Worm (Caenorhabditis elegans) whole organism, mixed stage, embryonic: ENCODE data around the gene gon-14.

Source experiments
- M03D4.4 ChIP-seq: sonication (generic microtip); optimal IDR thresholded peaks from 2 replicates; lab custom pipeline; 2017; ENCODE audit warnings: mild to moderate bottlenecking, missing genetic modification characterization, missing compliant biosample characterization
- bed-3 ChIP-seq: fragments of 200-800 bp; sonication (Bioruptor generic); optimal IDR thresholded peaks from 3 replicates; lab custom pipeline; 2018; ENCODE audit warnings: mild to moderate bottlenecking, missing genetic modification characterization, moderate library complexity, missing compliant biosample characterization
- blmp-1 ChIP-seq: fragments of 150-350 bp; optimal IDR thresholded peaks from 2 replicates; lab custom pipeline; 2014; ENCODE audit warnings: missing biosample characterization, missing genetic modification characterization
- ceh-39 ChIP-seq: fragments of 150-350 bp; optimal IDR thresholded peaks from 2 replicates; lab custom pipeline; 2014; ENCODE audit warnings: missing biosample characterization, missing genetic modification characterization
- ceh-83 ChIP-seq: fragments of 200-800 bp; sonication (Bioruptor generic); optimal IDR thresholded peaks from 2 replicates; lab custom pipeline; 2018; ENCODE audit warnings: mild to moderate bottlenecking, missing genetic modification characterization, missing compliant biosample characterization
- cnd-1 ChIP-seq: fragments of 200-800 bp; sonication (Bioruptor generic); optimal IDR thresholded peaks from 2 replicates; lab custom pipeline; 2018; ENCODE audit warnings: mild to moderate bottlenecking, missing genetic modification characterization, missing compliant biosample characterization
- drap-1 ChIP-seq: fragments of 200-800 bp; sonication (Bioruptor generic); optimal IDR thresholded peaks from 3 replicates; lab custom pipeline; 2018; ENCODE audit warnings: mild to moderate bottlenecking, missing genetic modification characterization, missing compliant biosample characterization
- elt-1 ChIP-seq: sonication (generic microtip); optimal IDR thresholded peaks from 2 replicates; lab custom pipeline; 2017; ENCODE audit warnings: missing genetic modification characterization, mild to moderate bottlenecking, missing compliant biosample characterization, antibody characterized with exemption, moderate library complexity, borderline replicate concordance; ENCODE audit not compliant: insufficient read depth
- elt-3 ChIP-seq: fragments of 150-350 bp; optimal IDR thresholded peaks from 2 replicates; lab custom pipeline; 2014; ENCODE audit warnings: missing biosample characterization, missing genetic modification characterization
- flh-1 ChIP-seq: fragments of 200-800 bp; sonication (Bioruptor generic); optimal IDR thresholded peaks from 2 replicates; lab custom pipeline; 2018; ENCODE audit warnings: mild to moderate bottlenecking, missing genetic modification characterization, moderate library complexity, missing compliant biosample characterization
- ham-2 ChIP-seq: fragments of 200-800 bp; sonication (Bioruptor generic); optimal IDR thresholded peaks from 2 replicates; lab custom pipeline; 2018; ENCODE audit warnings: mild to moderate bottlenecking, missing genetic modification characterization, missing compliant biosample characterization
- hlh-1 ChIP-seq: fragments of 150-350 bp; optimal IDR thresholded peaks from 2 replicates; lab custom pipeline; 2014; ENCODE audit warnings: missing biosample characterization, missing genetic modification reagents, missing genetic modification characterization
- lin-13 ChIP-seq: fragments of 150-350 bp; optimal IDR thresholded peaks from 2 replicates; lab custom pipeline; 2014; ENCODE audit warnings: missing biosample characterization, missing genetic modification characterization
- lin-32 ChIP-seq: fragments of 200-800 bp; sonication (Bioruptor generic); optimal IDR thresholded peaks from 2 replicates; lab custom pipeline; 2018; ENCODE audit warnings: mild to moderate bottlenecking, missing genetic modification characterization, missing compliant biosample characterization
- lsy-2 ChIP-seq: fragments of 150-350 bp; optimal IDR thresholded peaks from 2 replicates; lab custom pipeline; 2014; ENCODE audit warnings: missing biosample characterization, missing genetic modification characterization
- mab-5 ChIP-seq: fragments of 150-350 bp; optimal IDR thresholded peaks from 2 replicates; lab custom pipeline; 2014; ENCODE audit warnings: missing biosample characterization, missing genetic modification characterization
- mep-1 ChIP-seq: fragments of 150-350 bp; optimal IDR thresholded peaks from 2 replicates; lab custom pipeline; 2017; ENCODE audit warnings: missing biosample characterization, missing genetic modification reagents, missing genetic modification characterization, inconsistent platforms
- mls-2 ChIP-seq: sonication (generic microtip); optimal IDR thresholded peaks from 2 replicates; lab custom pipeline; 2016; ENCODE audit warnings: mild to moderate bottlenecking, missing genetic modification characterization, moderate library complexity, missing compliant biosample characterization
- nhr-12 ChIP-seq: fragments of 150-350 bp; optimal IDR thresholded peaks from 2 replicates; lab custom pipeline; 2014; ENCODE audit warnings: missing biosample characterization, missing genetic modification characterization
- nhr-237 ChIP-seq: fragments of 150-350 bp; optimal IDR thresholded peaks from 2 replicates; lab custom pipeline; 2014; ENCODE audit warnings: missing biosample characterization, missing genetic modification characterization
- nhr-28 ChIP-seq: fragments of 150-350 bp; optimal IDR thresholded peaks from 2 replicates; lab custom pipeline; 2014; ENCODE audit warnings: missing biosample characterization, missing genetic modification characterization
- nhr-76 ChIP-seq: sonication (generic microtip); optimal IDR thresholded peaks from 2 replicates; lab custom pipeline; 2017; ENCODE audit warnings: missing biosample characterization, missing genetic modification characterization
- pha-4 ChIP-seq: fragments of 150-350 bp; optimal IDR thresholded peaks from 2 replicates; lab custom pipeline; 2018; ENCODE audit warnings: missing biosample characterization, missing genetic modification reagents, missing genetic modification characterization
- sem-2 ChIP-seq: fragments of 200-800 bp; sonication (Bioruptor generic); optimal IDR thresholded peaks from 2 replicates; lab custom pipeline; 2018; ENCODE audit warnings: mild to moderate bottlenecking, missing genetic modification characterization, missing compliant biosample characterization
- sptf-1 ChIP-seq: sonication (generic microtip); optimal IDR thresholded peaks from 2 replicates; lab custom pipeline; 2017; ENCODE audit warnings: mild to moderate bottlenecking, missing genetic modification characterization, moderate library complexity, missing compliant biosample characterization
- tbx-8 ChIP-seq: fragments of 200-800 bp; sonication (Bioruptor generic); optimal IDR thresholded peaks from 2 replicates; lab custom pipeline; 2018; ENCODE audit warnings: mild to moderate bottlenecking, missing genetic modification characterization, moderate library complexity, missing compliant biosample characterization
- unc-120 ChIP-seq: sonication (generic microtip); optimal IDR thresholded peaks from 2 replicates; lab custom pipeline; 2017; ENCODE audit warnings: missing genetic modification characterization, missing compliant biosample characterization; ENCODE audit not compliant: poor library complexity, severe bottlenecking
- unc-39 ChIP-seq: fragments of 150-350 bp; optimal IDR thresholded peaks from 2 replicates; lab custom pipeline; 2014; ENCODE audit warnings: missing biosample characterization, missing genetic modification characterization
- unc-62 ChIP-seq: fragments of 150-350 bp; optimal IDR thresholded peaks from 2 replicates; lab custom pipeline; 2014; ENCODE audit warnings: missing biosample characterization, missing genetic modification reagents, missing genetic modification characterization
- zip-8 ChIP-seq: fragments of 150-350 bp; optimal IDR thresholded peaks from 2 replicates; lab custom pipeline; 2014; ENCODE audit warnings: missing biosample characterization, missing genetic modification characterization
- ztf-11 ChIP-seq: fragments of 150-350 bp; optimal IDR thresholded peaks from 2 replicates; lab custom pipeline; 2014; ENCODE audit warnings: missing biosample characterization, missing genetic modification characterization

gon-14 gene

ce11 chrV:6611504-6611903, 546 bp upstream of the gon-14 start:
- no peak for TF ChIP-seq nhr-12
- peak; percentile 8 for TF ChIP-seq lin-13 (tag; lab: Kevin White, UChicago)
- peak; percentile 87 for TF ChIP-seq lsy-2 (tag; lab: Kevin White, UChicago)

ce11 chrV:6606197-6606596, 4.8 kb downstream of the gon-14 start:
- no peak for TF ChIP-seq nhr-237
- no peak for TF ChIP-seq unc-120
- no peak for TF ChIP-seq drap-1 (GFP tag; lab: Kevin White, UChicago)
- no peak for TF ChIP-seq unc-39 (tag; lab: Kevin White, UChicago)
- no peak for TF ChIP-seq flh-1 (GFP tag; lab: Kevin White, UChicago)
- no peak for TF ChIP-seq lin-32

- no peak for TF ChIP-seq bed-3 (GFP tag; lab: Kevin White, UChicago)
- no peak for TF ChIP-seq ceh-39 (tag; lab: Kevin White, UChicago)
- no peak for TF ChIP-seq nhr-28
- no peak for TF ChIP-seq cnd-1
- TF ChIP-seq blmp-1, result no peak
- TF ChIP-seq nhr-237, result no peak
Observed at ce11 chrV:6605275-6605674, 5.7 kb downstream of the gon-14 start, which contains the start of gene ZK1055.7. ZK1055.7 (minus strand) TSS chrV:6605375.

ce11 chrV:6602556-6603062, 8.3 kb downstream of the gon-14 start, which contains the start of gene ZK1055.6:
ZK1055.6 (minus strand) TSS chrV:6602606.
- no peak for TF ChIP-seq lin-32
- TF ChIP-seq nhr-28, result no peak
- TF ChIP-seq unc-62, result no peak
- no peak for TF ChIP-seq blmp-1
- no peak for TF ChIP-seq elt-3 (tag; lab: Kevin White, UChicago)
- no peak for TF ChIP-seq nhr-76 (tag; lab: Kevin White, UChicago)
- no peak for TF ChIP-seq elt-1
- no peak for TF ChIP-seq pha-4
- TF ChIP-seq ceh-83, result no peak
- TF ChIP-seq tbx-8 (GFP tag; lab: Kevin White, UChicago), result no peak
- no peak for TF ChIP-seq ztf-11 (tag; lab: Kevin White, UChicago)
- no peak for TF ChIP-seq lin-13 (tag; lab: Kevin White, UChicago)
- TF ChIP-seq zip-8 (tag; lab: Kevin White, UChicago), result no peak
- TF ChIP-seq mls-2 (tag; lab: Kevin White, UChicago), result no peak
- TF ChIP-seq bed-3 (GFP tag; lab: Kevin White, UChicago), result no peak
- TF ChIP-seq ham-2 (GFP tag; lab: Kevin White, UChicago), result no peak
- TF ChIP-seq sptf-1 (tag; lab: Kevin White, UChicago), result no peak
- TF ChIP-seq M03D4.4 (tag; lab: Kevin White, UChicago), result no peak
- TF ChIP-seq hlh-1 (tag; lab: Kevin White, UChicago), result no peak
- TF ChIP-seq, all 35 proteins: peak for 0

ce11 chrV:6593700-6594244, 17.2 kb downstream of the gon-14 start, which contains the start of gene hcp-1:
hcp-1 (plus strand) TSS chrV:6594194.
- peak; percentile 39 for TF ChIP-seq mep-1 (tag; lab: Kevin White, UChicago)
- no peak for TF ChIP-seq nhr-76 (tag; lab: Kevin White, UChicago)
- no peak for TF ChIP-seq sptf-1 (tag; lab: Kevin White, UChicago)
- peak; percentile 2 for TF ChIP-seq lin-13 (tag; lab: Kevin White, UChicago)
- peak; percentile 32 for TF ChIP-seq hlh-1 (tag; lab: Kevin White, UChicago)
- TF ChIP-seq, all 35 proteins: peak for 3

ce11 chrV:6590283-6590682, 20.7 kb downstream of the gon-14 start, which contains the start of gene ZK1055.2:
ZK1055.2 (plus strand) TSS chrV:6590583.
- TF ChIP-seq tbx-8 (GFP tag; lab: Kevin White, UChicago), result no peak
- TF ChIP-seq hlh-1 (tag; lab: Kevin White, UChicago), result no peak
- TF ChIP-seq elt-1, result no peak
- no peak for TF ChIP-seq ham-2 (GFP tag; lab: Kevin White, UChicago)
- TF ChIP-seq sem-2 (GFP tag; lab: Kevin White, UChicago), result no peak
- no peak for TF ChIP-seq nhr-76 (tag; lab: Kevin White, UChicago)
- no peak for TF ChIP-seq mls-2 (tag; lab: Kevin White, UChicago)
- TF ChIP-seq nhr-28, result no peak
- no peak for TF ChIP-seq mab-5 (tag; lab: Kevin White, UChicago)
- TF ChIP-seq mep-1 (tag; lab: Kevin White, UChicago), result no peak
- no peak for TF ChIP-seq nhr-12
- TF ChIP-seq unc-39 (tag; lab: Kevin White, UChicago), result no peak
- TF ChIP-seq cnd-1, result no peak
